Worm (Caenorhabditis elegans) whole organism, L1 larva: Measurements from ENCODE around the gene fubl-3.

Experiments
- C16A3.4 ChIP-seq: fragments of 150-350 bp; optimal IDR thresholded peaks from 2 replicates; lab custom pipeline; 2014; ENCODE audit warnings: missing biosample characterization, missing genetic modification characterization
- F16B12.6 ChIP-seq: fragments of 150-350 bp; optimal IDR thresholded peaks from 2 replicates; lab custom pipeline; 2014; ENCODE audit warnings: missing biosample characterization, missing genetic modification characterization
- Y116A8C.19 ChIP-seq: sonication (generic microtip); optimal IDR thresholded peaks from 2 replicates; lab custom pipeline; 2016; ENCODE audit warnings: missing compliant biosample characterization, missing genetic modification characterization, borderline replicate concordance
- ama-1 ChIP-seq: fragments of 150-350 bp; optimal IDR thresholded peaks from 2 replicates; lab custom pipeline; 2014
- blmp-1 ChIP-seq: fragments of 150-350 bp; optimal IDR thresholded peaks from 2 replicates; lab custom pipeline; 2014; ENCODE audit warnings: missing biosample characterization, missing genetic modification characterization
- ceh-8 ChIP-seq: fragments of 200-800 bp; sonication (Bioruptor generic); optimal IDR thresholded peaks from 2 replicates; lab custom pipeline; 2018; ENCODE audit warnings: mild to moderate bottlenecking, missing genetic modification characterization, moderate library complexity, missing compliant biosample characterization
- ceh-82 ChIP-seq, 3 experiments: fragments of 150-350 bp in 1 of 3; sonication (generic microtip) in 2 of 3; optimal IDR thresholded peaks; 2 replicates each; lab custom pipeline; 2014 to 2017; ENCODE audit warnings: missing biosample characterization in 3 of 3, missing genetic modification characterization in 3 of 3
- ceh-88 ChIP-seq: fragments of 200-800 bp; sonication (Bioruptor generic); IDR thresholded peaks from 2 replicates; pipeline ENCODE4 v1.3.6; 2022; ENCODE audit warnings: missing genetic modification characterization, missing compliant biosample characterization
- dpl-1 ChIP-seq, 3 experiments: fragments of 150-350 bp in 2 of 3; sonication (generic microtip) in 1 of 3; optimal IDR thresholded peaks; 2 replicates each; lab custom pipeline; 2014 to 2017; ENCODE audit warnings: missing biosample characterization in 3 of 3, missing genetic modification characterization in 3 of 3, missing genetic modification reagents in 3 of 3
- efl-1 ChIP-seq, 4 experiments: fragments of 150-350 bp; optimal IDR thresholded peaks in 3 of 4; peaks in 1 of 4; 1 replicate in 1 of 4; 2 replicates in 3 of 4; lab custom pipeline; 2014; ENCODE audit warnings: missing biosample characterization in 2 of 4, missing genetic modification characterization in 2 of 4, missing genetic modification reagents in 2 of 4
- efl-3 ChIP-seq: fragments of 200-800 bp; sonication (Bioruptor generic); optimal IDR thresholded peaks from 2 replicates; lab custom pipeline; 2018; ENCODE audit warnings: mild to moderate bottlenecking, missing genetic modification characterization, missing compliant biosample characterization
- egl-13 ChIP-seq: sonication (generic microtip); optimal IDR thresholded peaks from 2 replicates; lab custom pipeline; 2016; ENCODE audit warnings: missing genotype, missing genetic modification reagents, missing genetic modification characterization, missing compliant biosample characterization
- egl-27 ChIP-seq, 2 experiments: fragments of 150-350 bp in 1 of 2; sonication (generic microtip); optimal IDR thresholded peaks; 3 replicates each; lab custom pipeline; 2017 to 2018; ENCODE audit warnings: missing biosample characterization in 2 of 2, missing genetic modification characterization in 2 of 2, missing genetic modification reagents in 2 of 2
- elt-2 ChIP-seq: sonication (generic microtip); optimal IDR thresholded peaks from 2 replicates; lab custom pipeline; 2016; ENCODE audit warnings: missing genetic modification characterization, mild to moderate bottlenecking, inconsistent platforms, missing compliant biosample characterization, missing genetic modification reagents
- elt-3 ChIP-seq, 6 experiments: fragments of 150-350 bp in 1 of 6; sonication (generic microtip); optimal IDR thresholded peaks; 2 replicates each; lab custom pipeline; 2017 to 2018; ENCODE audit warnings: missing biosample characterization in 6 of 6, missing genetic modification characterization in 6 of 6, inconsistent platforms in 1 of 6
- ets-5 ChIP-seq: fragments of 200-800 bp; sonication (Bioruptor generic); IDR thresholded peaks from 2 replicates; pipeline ENCODE4 v1.3.6; 2022; ENCODE audit warnings: missing genetic modification characterization, missing compliant biosample characterization
- fkh-4 ChIP-seq: sonication (generic microtip); optimal IDR thresholded peaks from 2 replicates; lab custom pipeline; 2016; ENCODE audit warnings: missing compliant biosample characterization, missing genetic modification characterization, borderline replicate concordance
- fkh-8 ChIP-seq: sonication (generic microtip); optimal IDR thresholded peaks from 2 replicates; lab custom pipeline; 2016; ENCODE audit warnings: mild to moderate bottlenecking, missing genetic modification characterization, missing compliant biosample characterization
- fos-1 ChIP-seq: fragments of 150-350 bp; optimal IDR thresholded peaks from 2 replicates; lab custom pipeline; 2014; ENCODE audit warnings: missing biosample characterization, missing genetic modification characterization
- grh-1 ChIP-seq: fragments of 200-800 bp; sonication (Bioruptor generic); IDR thresholded peaks from 2 replicates; pipeline ENCODE4 v1.3.6; 2022; ENCODE audit warnings: missing genetic modification reagents, missing genetic modification characterization, missing compliant biosample characterization
- hlh-4 ChIP-seq: sonication (generic microtip); optimal IDR thresholded peaks from 2 replicates; lab custom pipeline; 2016; ENCODE audit warnings: mild to moderate bottlenecking, missing genetic modification characterization, missing compliant biosample characterization
- irx-1 ChIP-seq: sonication (generic microtip); optimal IDR thresholded peaks from 2 replicates; lab custom pipeline; 2016; ENCODE audit warnings: missing genetic modification characterization, missing compliant biosample characterization
- isw-1 ChIP-seq: fragments of 200-800 bp; sonication (Bioruptor generic); IDR thresholded peaks from 2 replicates; pipeline ENCODE4 v1.3.6; 2022; ENCODE audit warnings: missing genetic modification characterization, missing compliant biosample characterization
- jun-1 ChIP-seq: fragments of 150-350 bp; optimal IDR thresholded peaks from 2 replicates; lab custom pipeline; 2014; ENCODE audit warnings: missing biosample characterization, missing genetic modification reagents, missing genetic modification characterization
- lin-14 ChIP-seq: fragments of 200-800 bp; sonication (Bioruptor generic); optimal IDR thresholded peaks from 2 replicates; lab custom pipeline; 2018; ENCODE audit warnings: mild to moderate bottlenecking, missing genetic modification characterization, moderate library complexity, missing compliant biosample characterization
- lin-35 ChIP-seq, 2 experiments: fragments of 150-350 bp; optimal IDR thresholded peaks; 2 replicates each; lab custom pipeline; 2014; ENCODE audit warnings: missing biosample characterization in 2 of 2, missing genetic modification characterization in 2 of 2, missing genetic modification reagents in 2 of 2
- lir-3 ChIP-seq: sonication (generic microtip); optimal IDR thresholded peaks from 2 replicates; lab custom pipeline; 2016; ENCODE audit warnings: mild to moderate bottlenecking, missing genetic modification characterization, moderate library complexity, missing compliant biosample characterization; ENCODE audit not compliant: poor library complexity
- lsy-2 ChIP-seq, 2 experiments: fragments of 150-350 bp; optimal IDR thresholded peaks; 2 replicates each; lab custom pipeline; 2014; ENCODE audit warnings: missing biosample characterization in 2 of 2, missing genetic modification characterization in 2 of 2
- mdl-1 ChIP-seq, 2 experiments: fragments of 150-350 bp; optimal IDR thresholded peaks; 2 replicates each; lab custom pipeline; 2014 to 2017; ENCODE audit warnings: missing biosample characterization in 2 of 2, missing genetic modification characterization in 2 of 2, inconsistent platforms in 1 of 2
- mef-2 ChIP-seq: fragments of 150-350 bp; optimal IDR thresholded peaks from 2 replicates; lab custom pipeline; 2014; ENCODE audit warnings: missing biosample characterization, missing genetic modification characterization
- mep-1 ChIP-seq: fragments of 150-350 bp; optimal IDR thresholded peaks from 2 replicates; lab custom pipeline; 2014; ENCODE audit warnings: missing biosample characterization, missing genetic modification characterization
- nhr-11 ChIP-seq: fragments of 150-350 bp; optimal IDR thresholded peaks from 2 replicates; lab custom pipeline; 2014; ENCODE audit warnings: missing biosample characterization, missing genetic modification characterization
- nhr-12 ChIP-seq: sonication (generic microtip); optimal IDR thresholded peaks from 2 replicates; lab custom pipeline; 2017; ENCODE audit warnings: missing biosample characterization, missing genetic modification characterization
- nhr-19 ChIP-seq: fragments of 200-800 bp; sonication (Bioruptor generic); conservative IDR thresholded peaks from 2 replicates; pipeline ENCODE4 v1.3.6; 2022; ENCODE audit warnings: missing genetic modification characterization, missing compliant biosample characterization
- nhr-20 ChIP-seq: sonication (generic microtip); optimal IDR thresholded peaks from 2 replicates; lab custom pipeline; 2016; ENCODE audit warnings: mild to moderate bottlenecking, missing genetic modification characterization, missing compliant biosample characterization
- nhr-47 ChIP-seq: sonication (generic microtip); optimal IDR thresholded peaks from 2 replicates; lab custom pipeline; 2016; ENCODE audit warnings: mild to moderate bottlenecking, missing genetic modification characterization, moderate library complexity, missing compliant biosample characterization
- nhr-71 ChIP-seq: sonication (generic microtip); optimal IDR thresholded peaks from 2 replicates; lab custom pipeline; 2016; ENCODE audit warnings: mild to moderate bottlenecking, missing genetic modification characterization, moderate library complexity, missing compliant biosample characterization
- nhr-84 ChIP-seq: sonication (generic microtip); optimal IDR thresholded peaks from 2 replicates; lab custom pipeline; 2017; ENCODE audit warnings: missing biosample characterization, missing genetic modification characterization
- nhr-85 ChIP-seq: sonication (generic microtip); peaks from one replicate; lab custom pipeline; 2016; ENCODE audit warnings: missing genetic modification characterization, inconsistent platforms, missing compliant biosample characterization
- pag-3 ChIP-seq: sonication (generic microtip); optimal IDR thresholded peaks from 2 replicates; lab custom pipeline; 2017; ENCODE audit warnings: missing genetic modification characterization, mild to moderate bottlenecking, missing compliant biosample characterization, antibody characterized with exemption, borderline replicate concordance; ENCODE audit not compliant: insufficient read depth
- pqm-1 ChIP-seq: sonication (generic microtip); optimal IDR thresholded peaks from 3 replicates; lab custom pipeline; 2017; ENCODE audit warnings: missing biosample characterization, missing genetic modification characterization
- rnt-1 ChIP-seq: sonication (generic microtip); optimal IDR thresholded peaks from 2 replicates; lab custom pipeline; 2016; ENCODE audit warnings: mild to moderate bottlenecking, missing genetic modification characterization, moderate library complexity, missing compliant biosample characterization
- skn-1 ChIP-seq: fragments of 150-350 bp; optimal IDR thresholded peaks from 2 replicates; lab custom pipeline; 2014; ENCODE audit warnings: missing biosample characterization, missing genetic modification characterization
- snpc-4 ChIP-seq: fragments of 150-350 bp; optimal IDR thresholded peaks from 2 replicates; lab custom pipeline; 2014; ENCODE audit warnings: missing biosample characterization, missing genetic modification characterization
- sup-37 ChIP-seq: fragments of 200-800 bp; sonication (Bioruptor generic); optimal IDR thresholded peaks from 2 replicates; lab custom pipeline; 2018; ENCODE audit warnings: mild to moderate bottlenecking, missing genetic modification characterization, missing compliant biosample characterization
- tlp-1 ChIP-seq: fragments of 150-350 bp; optimal IDR thresholded peaks from 2 replicates; lab custom pipeline; 2014; ENCODE audit warnings: missing biosample characterization, missing genetic modification characterization
- unc-130 ChIP-seq: fragments of 150-350 bp; optimal IDR thresholded peaks from 2 replicates; lab custom pipeline; 2017; ENCODE audit warnings: missing biosample characterization, missing genetic modification characterization, inconsistent platforms
- unc-30 ChIP-seq: sonication (generic microtip); optimal IDR thresholded peaks from 2 replicates; lab custom pipeline; 2017; ENCODE audit warnings: missing biosample characterization, missing genetic modification characterization
- unc-62 ChIP-seq: fragments of 150-350 bp; optimal IDR thresholded peaks from 2 replicates; lab custom pipeline; 2014; ENCODE audit warnings: missing biosample characterization, missing genetic modification reagents, missing genetic modification characterization
- unc-86 ChIP-seq: sonication (generic microtip); optimal IDR thresholded peaks from 2 replicates; lab custom pipeline; 2016; ENCODE audit warnings: missing genetic modification characterization, missing compliant biosample characterization
- zag-1 ChIP-seq: fragments of 150-350 bp; optimal IDR thresholded peaks from 2 replicates; lab custom pipeline; 2014; ENCODE audit warnings: missing biosample characterization, missing genetic modification characterization
- zip-4 ChIP-seq: fragments of 200-800 bp; sonication (Bioruptor generic); optimal IDR thresholded peaks from 2 replicates; lab custom pipeline; 2018; ENCODE audit warnings: mild to moderate bottlenecking, missing genetic modification characterization, moderate library complexity, missing compliant biosample characterization
- ztf-4 ChIP-seq: fragments of 150-350 bp; optimal IDR thresholded peaks from 2 replicates; lab custom pipeline; 2014; ENCODE audit warnings: missing biosample characterization, missing genetic modification characterization

Gene fubl-3

DNA sequence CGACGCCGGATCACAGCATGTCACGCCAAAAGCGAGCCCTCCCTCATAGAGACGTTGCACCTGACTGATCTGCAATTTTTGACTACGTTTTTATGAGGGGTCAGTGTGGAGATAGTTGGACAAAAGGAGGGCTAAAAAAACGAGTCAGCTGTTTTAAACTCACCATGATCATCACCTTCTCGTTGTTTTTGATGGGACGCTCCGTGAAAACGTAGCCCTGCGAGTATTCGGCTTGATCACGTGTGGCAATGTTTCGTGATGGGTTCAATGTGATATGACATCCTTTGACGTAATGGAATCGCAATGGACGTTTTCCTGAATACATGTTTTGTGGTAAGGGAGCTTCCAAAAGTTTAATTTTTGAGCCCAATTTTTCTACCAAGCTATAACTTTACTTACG, 49.1 kb upstream of the fubl-3 start (continued):
- TF ChIP-seq ets-5, result no peak
- peak; percentile 24 for TF ChIP-seq C16A3.4 (tag; lab: Kevin White, UChicago)
- no peak for TF ChIP-seq F16B12.6
- no peak for TF ChIP-seq efl-1 (optimal IDR thresholded peaks at IDR 0.05; lab: Kevin White, UChicago)
- no peak for TF ChIP-seq efl-1 (GFP tag; optimal IDR thresholded peaks at IDR 0.05 in 1 of 2; lab: Kevin White, UChicago)
- no peak for TF ChIP-seq mep-1 (tag; lab: Kevin White, UChicago)
- no peak for TF ChIP-seq tlp-1 (tag; lab: Kevin White, UChicago)
- TF ChIP-seq unc-130 (tag; lab: Kevin White, UChicago), result peak; percentile 48
- TF ChIP-seq nhr-12 (tag; lab: Kevin White, UChicago), result no peak
- no peak for TF ChIP-seq zip-4 (GFP tag; lab: Kevin White, UChicago)
- no peak for TF ChIP-seq ama-1
- TF ChIP-seq egl-13 (tag; lab: Kevin White, UChicago), result no peak
- no peak for TF ChIP-seq skn-1 (tag; lab: Kevin White, UChicago)
- TF ChIP-seq jun-1 (tag; lab: Kevin White, UChicago), result no peak
- TF ChIP-seq grh-1, result no peak
- peak; percentile 76 for TF ChIP-seq rnt-1
- TF ChIP-seq unc-30 (tag; lab: Kevin White, UChicago), result no peak
- no peak for TF ChIP-seq ceh-88
- no peak for TF ChIP-seq irx-1 (tag; lab: Kevin White, UChicago)
- TF ChIP-seq lin-35 (GFP tag; optimal IDR thresholded peaks at IDR 0.05; lab: Kevin White, UChicago), result no peak
- TF ChIP-seq lsy-2 (tag; optimal IDR thresholded peaks at IDR 0.05; lab: Kevin White, UChicago), result peak in 1 of 2 experiments; percentile 61
- no peak for TF ChIP-seq blmp-1 (tag; lab: Kevin White, UChicago)
- no peak for TF ChIP-seq zag-1 (tag; lab: Kevin White, UChicago)
- TF ChIP-seq hlh-4 (tag; lab: Kevin White, UChicago), result no peak
- peak; percentile 13 for TF ChIP-seq nhr-20
- TF ChIP-seq egl-27 (tag; optimal IDR thresholded peaks at IDR 0.05; lab: Kevin White, UChicago), result no peak
- no peak for TF ChIP-seq ztf-4 (tag; lab: Kevin White, UChicago)
- TF ChIP-seq nhr-84 (tag; lab: Kevin White, UChicago), result no peak
- no peak for TF ChIP-seq mef-2 (tag; lab: Kevin White, UChicago)
- no peak for TF ChIP-seq nhr-11 (tag; lab: Kevin White, UChicago)
- no peak for TF ChIP-seq unc-62 (GFP tag; lab: Kevin White, UChicago)
- no peak for TF ChIP-seq sup-37 (GFP tag; lab: Kevin White, UChicago)
- no peak for TF ChIP-seq ceh-8 (GFP tag; lab: Kevin White, UChicago)
- no peak for TF ChIP-seq Y116A8C.19
- TF ChIP-seq dpl-1 (GFP tag; optimal IDR thresholded peaks at IDR 0.05; lab: Kevin White, UChicago), result no peak
- no peak for TF ChIP-seq fkh-4 (tag; lab: Kevin White, UChicago)
- TF ChIP-seq efl-3 (GFP tag; lab: Kevin White, UChicago), result no peak
- TF ChIP-seq snpc-4 (tag; lab: Kevin White, UChicago), result no peak
- TF ChIP-seq nhr-47 (tag; lab: Kevin White, UChicago), result no peak
- TF ChIP-seq ceh-82 (tag; optimal IDR thresholded peaks at IDR 0.05; lab: Kevin White, UChicago), result no peak
- TF ChIP-seq nhr-85 (tag; lab: Kevin White, UChicago), result no peak
- no peak for TF ChIP-seq isw-1
- no peak for TF ChIP-seq elt-3 (tag; optimal IDR thresholded peaks at IDR 0.05; lab: Kevin White, UChicago)
- TF ChIP-seq pqm-1 (tag; lab: Kevin White, UChicago), result no peak
- TF ChIP-seq pag-3 (tag; lab: Kevin White, UChicago), result no peak
- TF ChIP-seq nhr-71, result peak; percentile 69
- TF ChIP-seq lin-14 (GFP tag; lab: Kevin White, UChicago), result peak; percentile 56
- TF ChIP-seq fos-1, result no peak
- TF ChIP-seq elt-2 (tag; lab: Kevin White, UChicago), result no peak
- peak; percentile 27 for TF ChIP-seq lir-3
- TF ChIP-seq unc-86 (tag; lab: Kevin White, UChicago), result no peak
- TF ChIP-seq mdl-1 (tag; optimal IDR thresholded peaks at IDR 0.05; lab: Kevin White, UChicago), result peak in 1 of 2 experiments; percentile 43
- TF ChIP-seq fkh-8 (tag; lab: Kevin White, UChicago), result no peak
- peak; percentile 43 for TF ChIP-seq nhr-19
